Worm (Caenorhabditis elegans) whole organism, young adult: Measurements from ENCODE around the gene rps-8.

Experiments used
- B0261.1 ChIP-seq: sonication (generic microtip); optimal IDR thresholded peaks from 2 replicates; lab custom pipeline; 2016; ENCODE audit warnings: mild to moderate bottlenecking, missing genetic modification characterization, moderate library complexity, missing compliant biosample characterization
- B0336.3 ChIP-seq: fragments of 200-800 bp; sonication (Bioruptor generic); IDR thresholded peaks from 2 replicates; pipeline ENCODE4 v1.3.6; 2022; ENCODE audit warnings: missing genetic modification characterization, missing compliant biosample characterization
- C06A6.2 ChIP-seq: fragments of 200-800 bp; sonication (Bioruptor generic); conservative IDR thresholded peaks from 2 replicates; pipeline ENCODE4 v1.3.6; 2022; ENCODE audit warnings: missing genetic modification characterization, missing compliant biosample characterization
- C17E4.6 ChIP-seq: fragments of 200-800 bp; sonication (Bioruptor generic); IDR thresholded peaks from 2 replicates; pipeline ENCODE4 v1.3.6; 2022; ENCODE audit warnings: missing genetic modification reagents, missing genetic modification characterization, missing compliant biosample characterization
- D2030.7 ChIP-seq: fragments of 200-800 bp; sonication (Bioruptor generic); IDR thresholded peaks from 2 replicates; pipeline ENCODE4 v1.3.6; 2022; ENCODE audit warnings: missing genetic modification reagents, missing genetic modification characterization, missing compliant biosample characterization
- F23B12.7 ChIP-seq: sonication (generic microtip); optimal IDR thresholded peaks from 2 replicates; lab custom pipeline; 2017; ENCODE audit warnings: missing genetic modification characterization, mild to moderate bottlenecking, missing compliant biosample characterization, antibody characterized with exemption, moderate library complexity; ENCODE audit not compliant: insufficient read depth
- F37B4.10 ChIP-seq: fragments of 200-800 bp; sonication (Bioruptor generic); IDR thresholded peaks from 2 replicates; pipeline ENCODE4 v1.3.6; 2022; ENCODE audit warnings: missing genetic modification characterization, missing compliant biosample characterization
- F39B2.1 ChIP-seq: fragments of 200-800 bp; sonication (Bioruptor generic); IDR thresholded peaks from 2 replicates; pipeline ENCODE4 v1.3.6; 2022; ENCODE audit warnings: missing genetic modification reagents, missing genetic modification characterization, missing compliant biosample characterization
- K12H6.12 ChIP-seq: fragments of 200-800 bp; sonication (Bioruptor generic); optimal IDR thresholded peaks from 2 replicates; lab custom pipeline; 2018; ENCODE audit warnings: mild to moderate bottlenecking, missing genetic modification characterization, missing compliant biosample characterization
- T26A5.8 ChIP-seq: sonication (generic microtip); optimal IDR thresholded peaks from 2 replicates; lab custom pipeline; 2016; ENCODE audit warnings: missing genetic modification characterization, missing compliant biosample characterization
- Y53F4B.3 ChIP-seq: fragments of 200-800 bp; sonication (Bioruptor generic); IDR thresholded peaks from 2 replicates; pipeline ENCODE4 v1.3.6; 2022; ENCODE audit warnings: missing genetic modification reagents, missing genetic modification characterization, missing compliant biosample characterization
- Y53G8AR.9 ChIP-seq: fragments of 200-800 bp; sonication (Bioruptor generic); conservative IDR thresholded peaks from 2 replicates; pipeline ENCODE4 v1.3.6; 2022; ENCODE audit warnings: missing genetic modification reagents, missing genetic modification characterization, missing compliant biosample characterization
- Y56A3A.18 ChIP-seq: fragments of 200-800 bp; sonication (Bioruptor generic); IDR thresholded peaks from 2 replicates; pipeline ENCODE4 v1.3.6; 2022; ENCODE audit warnings: missing genetic modification reagents, missing genetic modification characterization, missing compliant biosample characterization
- Y79H2A.3 ChIP-seq: fragments of 200-800 bp; sonication (Bioruptor generic); conservative IDR thresholded peaks from 2 replicates; pipeline ENCODE4 v1.3.6; 2022; ENCODE audit warnings: missing genetic modification reagents, missing genetic modification characterization, missing compliant biosample characterization
- Y95B8A.8 ChIP-seq: fragments of 200-800 bp; sonication (Bioruptor generic); IDR thresholded peaks from 2 replicates; pipeline ENCODE4 v1.3.6; 2022; ENCODE audit warnings: missing genetic modification reagents, missing genetic modification characterization, missing compliant biosample characterization
- ZK185.1 ChIP-seq: sonication (generic microtip); optimal IDR thresholded peaks from 2 replicates; lab custom pipeline; 2016; ENCODE audit warnings: mild to moderate bottlenecking, missing genetic modification characterization, missing compliant biosample characterization; ENCODE audit not compliant: poor library complexity, severe bottlenecking
- ama-1 ChIP-seq, 3 experiments: fragments of 150-350 bp in 1 of 3; sonication (generic microtip) in 2 of 3; optimal IDR thresholded peaks; 2 replicates each; lab custom pipeline; 2014 to 2018; ENCODE audit warnings: missing biosample characterization in 2 of 3, missing genetic modification characterization in 2 of 3, missing genetic modification reagents in 2 of 3
- atf-7 ChIP-seq: sonication (generic microtip); optimal IDR thresholded peaks from 2 replicates; lab custom pipeline; 2017; ENCODE audit warnings: mild to moderate bottlenecking, missing genetic modification characterization, missing compliant biosample characterization
- athp-1 ChIP-seq: sonication (generic microtip); optimal IDR thresholded peaks from 2 replicates; lab custom pipeline; 2017; ENCODE audit warnings: mild to moderate bottlenecking, missing genetic modification characterization, missing compliant biosample characterization
- ccch-3 ChIP-seq: fragments of 200-800 bp; sonication (Bioruptor generic); optimal IDR thresholded peaks from 2 replicates; lab custom pipeline; 2018; ENCODE audit warnings: mild to moderate bottlenecking, missing genetic modification characterization, missing compliant biosample characterization
- ceh-40 ChIP-seq: fragments of 200-800 bp; sonication (Bioruptor generic); IDR thresholded peaks from 2 replicates; pipeline ENCODE4 v1.3.6; 2022; ENCODE audit warnings: missing genetic modification characterization, missing compliant biosample characterization
- ceh-91 ChIP-seq: fragments of 200-800 bp; sonication (Bioruptor generic); IDR thresholded peaks from 2 replicates; pipeline ENCODE4 v1.3.6; 2022; ENCODE audit warnings: missing genetic modification reagents, missing genetic modification characterization, missing compliant biosample characterization
- chd-7 ChIP-seq: sonication (generic microtip); optimal IDR thresholded peaks from 2 replicates; lab custom pipeline; 2016; ENCODE audit warnings: mild to moderate bottlenecking, missing genetic modification characterization, moderate library complexity, missing compliant biosample characterization
- dox-1 ChIP-seq: fragments of 200-800 bp; sonication (Bioruptor generic); IDR thresholded peaks from 2 replicates; pipeline ENCODE4 v1.3.6; 2022; ENCODE audit warnings: missing genetic modification reagents, missing genetic modification characterization, missing compliant biosample characterization
- dpl-1 ChIP-seq: fragments of 150-350 bp; optimal IDR thresholded peaks from 2 replicates; lab custom pipeline; 2014; ENCODE audit warnings: missing biosample characterization, missing genetic modification reagents, missing genetic modification characterization
- ets-4 ChIP-seq: fragments of 200-800 bp; sonication (Bioruptor generic); optimal IDR thresholded peaks from 2 replicates; lab custom pipeline; 2018; ENCODE audit warnings: mild to moderate bottlenecking, missing genetic modification characterization, missing compliant biosample characterization
- hlh-12 ChIP-seq: sonication (generic microtip); optimal IDR thresholded peaks from 2 replicates; lab custom pipeline; 2016; ENCODE audit warnings: missing genetic modification characterization, missing compliant biosample characterization
- hrde-1 ChIP-seq: sonication (generic microtip); optimal IDR thresholded peaks from 2 replicates; lab custom pipeline; 2016; ENCODE audit warnings: missing genetic modification characterization, mild to moderate bottlenecking, missing compliant biosample characterization, moderate library complexity, missing genotype, missing genetic modification reagents, borderline replicate concordance
- let-526 ChIP-seq: fragments of 200-800 bp; sonication (Bioruptor generic); IDR thresholded peaks from 2 replicates; pipeline ENCODE4 v1.3.6; 2022; ENCODE audit warnings: missing genetic modification reagents, missing genetic modification characterization, missing compliant biosample characterization
- lin-35 ChIP-seq, 3 experiments: fragments of 150-350 bp in 2 of 3; sonication (generic microtip) in 1 of 3; optimal IDR thresholded peaks; 2 replicates each; lab custom pipeline; 2014 to 2018; ENCODE audit warnings: missing biosample characterization in 3 of 3, missing genetic modification characterization in 3 of 3, missing genetic modification reagents in 3 of 3
- lin-40 ChIP-seq: sonication (generic microtip); optimal IDR thresholded peaks from 2 replicates; lab custom pipeline; 2016; ENCODE audit warnings: missing genetic modification characterization, mild to moderate bottlenecking, missing compliant biosample characterization, missing genotype, missing genetic modification reagents
- madf-10 ChIP-seq: sonication (generic microtip); optimal IDR thresholded peaks from 2 replicates; lab custom pipeline; 2016; ENCODE audit warnings: mild to moderate bottlenecking, missing genetic modification characterization, missing compliant biosample characterization
- madf-8 ChIP-seq: fragments of 200-800 bp; sonication (Bioruptor generic); conservative IDR thresholded peaks from 2 replicates; pipeline ENCODE4 v1.3.6; 2022; ENCODE audit warnings: missing genetic modification reagents, missing genetic modification characterization, missing compliant biosample characterization
- mes-4 ChIP-seq: sonication (generic microtip); optimal IDR thresholded peaks from 2 replicates; lab custom pipeline; 2016; ENCODE audit warnings: missing genotype, missing genetic modification characterization, missing compliant biosample characterization
- mxl-1 ChIP-seq: sonication (generic microtip); optimal IDR thresholded peaks from 2 replicates; lab custom pipeline; 2016; ENCODE audit warnings: missing genetic modification characterization, missing compliant biosample characterization
- nhr-120 ChIP-seq: fragments of 200-800 bp; sonication (Bioruptor generic); IDR thresholded peaks from 2 replicates; pipeline ENCODE4 v1.3.6; 2022; ENCODE audit warnings: missing genetic modification characterization, missing compliant biosample characterization
- nhr-27 ChIP-seq: fragments of 200-800 bp; sonication (Bioruptor generic); optimal IDR thresholded peaks from 2 replicates; lab custom pipeline; 2018; ENCODE audit warnings: mild to moderate bottlenecking, missing genetic modification characterization, moderate library complexity, missing compliant biosample characterization
- rec-8 ChIP-seq, 2 experiments: sonication (generic microtip); optimal IDR thresholded peaks; 2 replicates each; lab custom pipeline; 2016; ENCODE audit warnings: mild to moderate bottlenecking in 2 of 2, missing genetic modification characterization in 2 of 2, missing genetic modification reagents in 2 of 2, missing genotype in 2 of 2, missing biosample characterization in 1 of 2, missing compliant biosample characterization in 1 of 2, moderate library complexity in 1 of 2
- rpc-1 ChIP-seq, 2 experiments: fragments of 150-350 bp in 1 of 2; sonication (generic microtip) in 1 of 2; optimal IDR thresholded peaks; 2 replicates each; lab custom pipeline; 2014 to 2018; ENCODE audit warnings: missing biosample characterization in 1 of 2, missing genetic modification characterization in 1 of 2, missing genetic modification reagents in 1 of 2, missing genotype in 1 of 2
- sdz-38 ChIP-seq: sonication (generic microtip); optimal IDR thresholded peaks from 2 replicates; lab custom pipeline; 2016; ENCODE audit warnings: missing genotype, missing genetic modification characterization, missing compliant biosample characterization
- snpc-1.3 ChIP-seq: sonication (generic microtip); optimal IDR thresholded peaks from 2 replicates; lab custom pipeline; 2017; ENCODE audit warnings: missing genetic modification characterization, mild to moderate bottlenecking, missing compliant biosample characterization, antibody characterized with exemption, moderate library complexity, missing genotype, missing genetic modification reagents; ENCODE audit not compliant: insufficient read depth
- snpc-3.4 ChIP-seq: sonication (generic microtip); optimal IDR thresholded peaks from 2 replicates; lab custom pipeline; 2017; ENCODE audit warnings: missing genetic modification characterization, mild to moderate bottlenecking, missing compliant biosample characterization, antibody characterized with exemption, moderate library complexity, missing genotype, missing genetic modification reagents
- somi-1 ChIP-seq: fragments of 200-800 bp; sonication (Bioruptor generic); optimal IDR thresholded peaks from 2 replicates; lab custom pipeline; 2018; ENCODE audit warnings: mild to moderate bottlenecking, missing genetic modification characterization, missing compliant biosample characterization
- sptf-2 ChIP-seq: fragments of 200-800 bp; sonication (Bioruptor generic); optimal IDR thresholded peaks from 2 replicates; lab custom pipeline; 2018; ENCODE audit warnings: mild to moderate bottlenecking, missing genetic modification characterization, missing compliant biosample characterization
- tbx-9 ChIP-seq: sonication (generic microtip); optimal IDR thresholded peaks from 2 replicates; lab custom pipeline; 2016; ENCODE audit warnings: borderline replicate concordance, missing genetic modification characterization, inconsistent platforms, missing compliant biosample characterization
- unc-130 ChIP-seq: sonication (generic microtip); optimal IDR thresholded peaks from 2 replicates; lab custom pipeline; 2016; ENCODE audit warnings: missing genetic modification reagents, missing genetic modification characterization, missing compliant biosample characterization
- zim-3 ChIP-seq: sonication (generic microtip); optimal IDR thresholded peaks from 2 replicates; lab custom pipeline; 2017; ENCODE audit warnings: mild to moderate bottlenecking, missing genetic modification characterization, moderate library complexity, missing compliant biosample characterization
- ztf-18 ChIP-seq: sonication (generic microtip); optimal IDR thresholded peaks from 2 replicates; lab custom pipeline; 2016; ENCODE audit warnings: missing genotype, mild to moderate bottlenecking, missing genetic modification characterization, missing compliant biosample characterization

The rps-8 gene

DNA sequence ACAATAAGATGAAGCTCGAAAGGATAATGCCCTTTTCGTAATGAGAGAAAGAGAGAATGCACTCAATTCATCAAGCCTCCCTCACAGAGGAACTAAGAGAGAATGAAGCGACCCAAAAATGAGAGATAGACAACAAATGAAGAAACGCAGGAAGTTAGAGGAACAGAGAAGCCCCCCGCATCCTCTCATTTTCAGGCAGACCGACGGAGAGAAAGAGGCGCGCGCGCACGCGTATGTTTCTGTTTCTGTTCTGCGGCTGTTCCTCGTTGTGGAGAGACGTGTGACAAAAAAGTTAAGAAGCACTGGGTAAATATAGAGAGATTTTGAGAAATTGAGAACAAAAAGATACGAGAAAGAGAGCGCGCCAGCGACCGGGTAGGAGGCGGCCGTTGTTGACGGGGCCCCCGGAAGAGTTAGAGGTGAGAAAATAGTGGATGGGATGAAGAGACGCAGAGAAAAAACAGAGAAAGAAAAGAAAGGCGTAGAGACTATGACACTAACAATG is 6.3 kb upstream of the rps-8 start (continued):
- no peak for TF ChIP-seq nhr-120 (GFP tag; lab: Robert Waterston, UW)
- TF ChIP-seq ccch-3 (GFP tag; lab: Kevin White, UChicago): no peak
- no peak for TF ChIP-seq F39B2.1 (GFP tag; lab: Robert Waterston, UW)
- no peak for TF ChIP-seq B0261.1 (tag; lab: Kevin White, UChicago)
- peak; percentile 48 for TF ChIP-seq ztf-18 (tag; lab: Kevin White, UChicago)
- no peak for TF ChIP-seq Y53F4B.3 (GFP tag; lab: Robert Waterston, UW)
- no peak for TF ChIP-seq F37B4.10
- TF ChIP-seq mxl-1 (tag; lab: Kevin White, UChicago): no peak
- no peak for TF ChIP-seq nhr-27 (tag; lab: Kevin White, UChicago)
- no peak for TF ChIP-seq snpc-3.4 (tag; lab: Kevin White, UChicago)
- no peak for TF ChIP-seq zim-3 (tag; lab: Kevin White, UChicago)
- peak; percentile 91 for TF ChIP-seq dox-1 (GFP tag; lab: Robert Waterston, UW)
- TF ChIP-seq ceh-91 (GFP tag; lab: Robert Waterston, UW): no peak
- TF ChIP-seq lin-40 (tag; lab: Kevin White, UChicago): peak; percentile 87
- TF ChIP-seq D2030.7: no peak
- peak; percentile 86 for TF ChIP-seq somi-1
- TF ChIP-seq C17E4.6 (GFP tag; lab: Robert Waterston, UW): no peak
- TF ChIP-seq Y56A3A.18: no peak
- no peak for TF ChIP-seq Y79H2A.3 (GFP tag; lab: Robert Waterston, UW)
- no peak for TF ChIP-seq let-526
- TF ChIP-seq rpc-1 (optimal IDR thresholded peaks at IDR 0.05; lab: Kevin White, UChicago): no peak
- TF ChIP-seq rpc-1 (tag; optimal IDR thresholded peaks at IDR 0.05; lab: Kevin White, UChicago): no peak
- TF ChIP-seq T26A5.8: no peak
- TF ChIP-seq Y95B8A.8 (GFP tag; lab: Robert Waterston, UW): no peak
- peak in 1 of 3 experiments; percentile 57 for TF ChIP-seq lin-35 (GFP tag; optimal IDR thresholded peaks at IDR 0.05; lab: Kevin White, UChicago)
- no peak for TF ChIP-seq mes-4 (tag; lab: Kevin White, UChicago)
- TF ChIP-seq sdz-38 (tag; lab: Kevin White, UChicago): no peak
- no peak for TF ChIP-seq ets-4 (GFP tag; lab: Kevin White, UChicago)
- TF ChIP-seq F23B12.7 (tag; lab: Kevin White, UChicago): no peak
- TF ChIP-seq snpc-1.3 (tag; lab: Kevin White, UChicago): no peak
- no peak for TF ChIP-seq athp-1 (tag; lab: Kevin White, UChicago)
- TF ChIP-seq hrde-1: no peak
- TF ChIP-seq B0336.3 (GFP tag; lab: Robert Waterston, UW): peak; percentile 87
- TF ChIP-seq sptf-2 (GFP tag; lab: Kevin White, UChicago): no peak
- no peak for TF ChIP-seq madf-8 (GFP tag; lab: Robert Waterston, UW)
- no peak for TF ChIP-seq C06A6.2 (GFP tag; lab: Robert Waterston, UW)
- TF ChIP-seq madf-10: peak; percentile 27
- no peak for TF ChIP-seq hlh-12 (tag; lab: Kevin White, UChicago)
- peak; percentile 92 for TF ChIP-seq K12H6.12 (tag; lab: Kevin White, UChicago)
- no peak for TF ChIP-seq dpl-1 (GFP tag; lab: Kevin White, UChicago)
- no peak for TF ChIP-seq rec-8 (tag; optimal IDR thresholded peaks at IDR 0.05; lab: Kevin White, UChicago)
- peak; percentile 51 for TF ChIP-seq ZK185.1 (tag; lab: Kevin White, UChicago)
- TF ChIP-seq ama-1 (optimal IDR thresholded peaks at IDR 0.05; lab: Kevin White, UChicago): no peak
- no peak for TF ChIP-seq ama-1 (GFP tag; optimal IDR thresholded peaks at IDR 0.05; lab: Kevin White, UChicago)
- no peak for TF ChIP-seq unc-130 (GFP tag; lab: Kevin White, UChicago)
- TF ChIP-seq tbx-9 (tag; lab: Kevin White, UChicago): no peak
- peak; percentile 27 for TF ChIP-seq atf-7 (tag; lab: Kevin White, UChicago)
- no peak for TF ChIP-seq ceh-40 (GFP tag; lab: Robert Waterston, UW)
- TF ChIP-seq Y53G8AR.9: no peak
- TF ChIP-seq chd-7 (tag; lab: Kevin White, UChicago): peak; percentile 71
